Worm (Caenorhabditis elegans) whole organism, L4 larva: ENCODE results near the gene lin-66.

Experiments used
- D1046.2 ChIP-seq: fragments of 200-800 bp; sonication (Bioruptor generic); IDR thresholded peaks from 2 replicates; pipeline ENCODE4 v1.3.6; 2022; ENCODE audit warnings: missing genetic modification characterization, missing compliant biosample characterization
- F44E2.7 ChIP-seq: fragments of 200-800 bp; sonication (Bioruptor generic); IDR thresholded peaks from 2 replicates; pipeline ENCODE4 v2.1.2; 2022; ENCODE audit warnings: missing genetic modification characterization, missing compliant biosample characterization
- T26A8.4 ChIP-seq: fragments of 200-800 bp; sonication (Bioruptor generic); IDR thresholded peaks from 2 replicates; pipeline ENCODE4 v1.3.6; 2022; ENCODE audit warnings: missing genetic modification characterization, missing compliant biosample characterization
- Y5F2A.4 ChIP-seq: fragments of 200-800 bp; sonication (Bioruptor generic); optimal IDR thresholded peaks from 2 replicates; lab custom pipeline; 2018; ENCODE audit warnings: mild to moderate bottlenecking, missing genetic modification characterization, missing compliant biosample characterization
- ZK337.2 ChIP-seq: fragments of 200-800 bp; sonication (Bioruptor generic); IDR thresholded peaks from 2 replicates; pipeline ENCODE4 v1.3.6; 2022; ENCODE audit warnings: missing genetic modification reagents, missing genetic modification characterization, missing compliant biosample characterization
- ZK546.5 ChIP-seq, 2 experiments: sonication (generic microtip); optimal IDR thresholded peaks; 2 replicates each; lab custom pipeline; 2017; ENCODE audit warnings: missing biosample characterization in 2 of 2, missing genetic modification characterization in 2 of 2
- ama-1 ChIP-seq: fragments of 150-350 bp; optimal IDR thresholded peaks from 2 replicates; lab custom pipeline; 2014; ENCODE audit warnings: inconsistent platforms, mixed read lengths
- arid-1 ChIP-seq: fragments of 200-800 bp; sonication (Bioruptor generic); conservative IDR thresholded peaks from 2 replicates; pipeline ENCODE4 v1.3.6; 2022; ENCODE audit warnings: missing genetic modification reagents, missing genetic modification characterization, missing compliant biosample characterization
- attf-4 ChIP-seq: sonication (generic microtip); optimal IDR thresholded peaks from 3 replicates; lab custom pipeline; 2017; ENCODE audit warnings: missing biosample characterization, missing genetic modification characterization
- ceh-28 ChIP-seq: fragments of 150-350 bp; optimal IDR thresholded peaks from 2 replicates; lab custom pipeline; 2014; ENCODE audit warnings: missing biosample characterization, missing genetic modification reagents, missing genetic modification characterization
- ceh-44 ChIP-seq: fragments of 200-800 bp; sonication (Bioruptor generic); IDR thresholded peaks from 2 replicates; pipeline ENCODE4 v1.3.6; 2022; ENCODE audit warnings: missing genetic modification reagents, missing genetic modification characterization, missing compliant biosample characterization
- ceh-62 ChIP-seq: sonication (generic microtip); optimal IDR thresholded peaks from 2 replicates; lab custom pipeline; 2017; ENCODE audit warnings: missing biosample characterization, missing genetic modification characterization
- ceh-82 ChIP-seq: sonication (generic microtip); optimal IDR thresholded peaks from 2 replicates; lab custom pipeline; 2017; ENCODE audit warnings: missing biosample characterization, missing genetic modification characterization
- ces-1 ChIP-seq: fragments of 150-350 bp; sonication (generic microtip); optimal IDR thresholded peaks from 4 replicates; lab custom pipeline; 2014; ENCODE audit warnings: missing biosample characterization, missing genetic modification reagents, missing genetic modification characterization
- ctbp-1 ChIP-seq: fragments of 200-800 bp; sonication (Bioruptor generic); IDR thresholded peaks from 2 replicates; pipeline ENCODE4 v1.3.6; 2022; ENCODE audit warnings: missing genetic modification reagents, missing genetic modification characterization, missing compliant biosample characterization
- daf-12 ChIP-seq: fragments of 150-350 bp; optimal IDR thresholded peaks from 2 replicates; lab custom pipeline; 2014; ENCODE audit warnings: missing biosample characterization, missing genetic modification reagents, missing genetic modification characterization
- daf-19 ChIP-seq: fragments of 200-800 bp; sonication (Bioruptor generic); conservative IDR thresholded peaks from 2 replicates; pipeline ENCODE4 v1.3.6; 2022; ENCODE audit warnings: missing genetic modification characterization, missing compliant biosample characterization
- dmd-6 ChIP-seq: fragments of 200-800 bp; sonication (Bioruptor generic); IDR thresholded peaks from 2 replicates; pipeline ENCODE4 v1.3.6; 2022; ENCODE audit warnings: missing genetic modification reagents, missing genetic modification characterization, missing compliant biosample characterization
- dpl-1 ChIP-seq: fragments of 150-350 bp; optimal IDR thresholded peaks from 2 replicates; lab custom pipeline; 2014; ENCODE audit warnings: missing biosample characterization, missing genetic modification reagents, missing genetic modification characterization
- dve-1 ChIP-seq: sonication (generic microtip); optimal IDR thresholded peaks from 2 replicates; lab custom pipeline; 2017; ENCODE audit warnings: antibody characterized with exemption, mild to moderate bottlenecking, missing genetic modification characterization, missing compliant biosample characterization; ENCODE audit not compliant: insufficient read depth
- fos-1 ChIP-seq: fragments of 150-350 bp; optimal IDR thresholded peaks from 2 replicates; lab custom pipeline; 2014; ENCODE audit warnings: missing biosample characterization, missing genetic modification characterization
- hif-1 ChIP-seq, 2 experiments: sonication (generic microtip); optimal IDR thresholded peaks; 2 replicates each; lab custom pipeline; 2016 to 2017; ENCODE audit warnings: missing compliant biosample characterization in 2 of 2, missing genetic modification characterization in 2 of 2, missing genetic modification reagents in 2 of 2, missing genotype in 2 of 2, mild to moderate bottlenecking in 1 of 2
- hmg-1.1 ChIP-seq: fragments of 200-800 bp; sonication (Bioruptor generic); IDR thresholded peaks from 2 replicates; pipeline ENCODE4 v1.3.6; 2022; ENCODE audit warnings: missing genetic modification reagents, missing genetic modification characterization, missing compliant biosample characterization
- jun-1 ChIP-seq: fragments of 150-350 bp; optimal IDR thresholded peaks from 2 replicates; lab custom pipeline; 2014; ENCODE audit warnings: missing biosample characterization, missing genetic modification reagents, missing genetic modification characterization
- lin-1 ChIP-seq: fragments of 200-800 bp; sonication (Bioruptor generic); IDR thresholded peaks from 2 replicates; pipeline ENCODE4 v1.3.6; 2022; ENCODE audit warnings: missing genetic modification reagents, missing genetic modification characterization, missing compliant biosample characterization
- lin-15B ChIP-seq: fragments of 150-350 bp; sonication (generic microtip); optimal IDR thresholded peaks from 3 replicates; lab custom pipeline; 2014; ENCODE audit warnings: missing biosample characterization, missing genetic modification characterization
- lin-29 ChIP-seq: fragments of 200-800 bp; sonication (Bioruptor generic); IDR thresholded peaks from 2 replicates; pipeline ENCODE4 v1.3.6; 2022; ENCODE audit warnings: missing genetic modification reagents, missing genetic modification characterization, missing compliant biosample characterization
- lir-3 ChIP-seq: sonication (generic microtip); optimal IDR thresholded peaks from 2 replicates; lab custom pipeline; 2016; ENCODE audit warnings: mild to moderate bottlenecking, missing genetic modification characterization, missing compliant biosample characterization
- mdl-1 ChIP-seq, 2 experiments: fragments of 150-350 bp in 1 of 2; sonication (generic microtip) in 1 of 2; optimal IDR thresholded peaks; 2 replicates each; lab custom pipeline; 2014 to 2017; ENCODE audit warnings: missing biosample characterization in 2 of 2, missing genetic modification characterization in 2 of 2
- mdt-29 ChIP-seq: fragments of 200-800 bp; sonication (Bioruptor generic); IDR thresholded peaks from 2 replicates; pipeline ENCODE4 v1.3.6; 2022; ENCODE audit warnings: missing genetic modification reagents, missing genetic modification characterization, missing compliant biosample characterization
- mep-1 ChIP-seq: fragments of 150-350 bp; sonication (generic microtip); optimal IDR thresholded peaks from 3 replicates; lab custom pipeline; 2014; ENCODE audit warnings: missing biosample characterization, missing genetic modification characterization
- mes-2 ChIP-seq: sonication (generic microtip); optimal IDR thresholded peaks from 2 replicates; lab custom pipeline; 2016; ENCODE audit warnings: missing genotype, mild to moderate bottlenecking, missing genetic modification characterization, missing compliant biosample characterization; ENCODE audit not compliant: poor library complexity, severe bottlenecking
- mxl-2 ChIP-seq: fragments of 200-800 bp; sonication (Bioruptor generic); conservative IDR thresholded peaks from 2 replicates; pipeline ENCODE4 v1.3.6; 2022; ENCODE audit warnings: missing genetic modification reagents, missing genetic modification characterization, missing compliant biosample characterization
- mxl-3 ChIP-seq: fragments of 200-800 bp; sonication (Bioruptor generic); optimal IDR thresholded peaks from 2 replicates; lab custom pipeline; 2018; ENCODE audit warnings: mild to moderate bottlenecking, missing genetic modification characterization, missing compliant biosample characterization
- nhr-111 ChIP-seq: fragments of 200-800 bp; sonication (Bioruptor generic); optimal IDR thresholded peaks from 2 replicates; lab custom pipeline; 2018; ENCODE audit warnings: mild to moderate bottlenecking, missing genetic modification characterization, missing compliant biosample characterization
- nhr-25 ChIP-seq: sonication (generic microtip); optimal IDR thresholded peaks from 2 replicates; lab custom pipeline; 2017; ENCODE audit warnings: missing genetic modification characterization, mild to moderate bottlenecking, missing compliant biosample characterization, antibody characterized with exemption, moderate library complexity, borderline replicate concordance; ENCODE audit not compliant: insufficient read depth
- nhr-41 ChIP-seq: fragments of 200-800 bp; sonication (Bioruptor generic); IDR thresholded peaks from 2 replicates; pipeline ENCODE4 v1.3.6; 2022; ENCODE audit warnings: missing genetic modification reagents, missing genetic modification characterization, missing compliant biosample characterization
- nhr-6 ChIP-seq: fragments of 150-350 bp; optimal IDR thresholded peaks from 2 replicates; lab custom pipeline; 2014; ENCODE audit warnings: missing biosample characterization, missing genetic modification characterization
- nhr-76 ChIP-seq: fragments of 150-350 bp; optimal IDR thresholded peaks from 2 replicates; lab custom pipeline; 2014; ENCODE audit warnings: missing biosample characterization, missing genetic modification characterization
- nhr-77 ChIP-seq: fragments of 150-350 bp; optimal IDR thresholded peaks from 2 replicates; lab custom pipeline; 2014; ENCODE audit warnings: missing biosample characterization, missing genetic modification characterization
- pha-4 ChIP-seq, 2 experiments: fragments of 150-350 bp in 1 of 2; fragments of 200-800 bp in 1 of 2; sonication (Bioruptor generic) in 1 of 2; IDR thresholded peaks in 1 of 2; optimal IDR thresholded peaks in 1 of 2; 2 replicates each; pipeline versions ENCODE4 v1.3.6 to Lab custom; 2014 to 2022; ENCODE audit warnings: missing genetic modification characterization in 2 of 2, missing genetic modification reagents in 2 of 2, missing biosample characterization in 1 of 2, missing compliant biosample characterization in 1 of 2
- snpc-4 ChIP-seq: fragments of 150-350 bp; optimal IDR thresholded peaks from 2 replicates; lab custom pipeline; 2014; ENCODE audit warnings: missing biosample characterization, missing genetic modification characterization
- spr-1 ChIP-seq: sonication (generic microtip); optimal IDR thresholded peaks from 2 replicates; lab custom pipeline; 2016; ENCODE audit warnings: mild to moderate bottlenecking, missing genetic modification characterization, missing compliant biosample characterization
- spr-3 ChIP-seq: fragments of 200-800 bp; sonication (Bioruptor generic); optimal IDR thresholded peaks from 2 replicates; lab custom pipeline; 2018; ENCODE audit warnings: mild to moderate bottlenecking, missing genetic modification characterization, missing compliant biosample characterization
- tag-97 ChIP-seq: fragments of 200-800 bp; sonication (Bioruptor generic); IDR thresholded peaks from 2 replicates; pipeline ENCODE4 v1.3.6; 2022; ENCODE audit warnings: missing genetic modification characterization, missing compliant biosample characterization
- tra-1 ChIP-seq: fragments of 200-800 bp; sonication (Bioruptor generic); IDR thresholded peaks from 2 replicates; pipeline ENCODE4 v1.3.6; 2022; ENCODE audit warnings: missing genetic modification reagents, missing genetic modification characterization, missing compliant biosample characterization
- unc-130 ChIP-seq: sonication (generic microtip); optimal IDR thresholded peaks from 2 replicates; lab custom pipeline; 2016; ENCODE audit warnings: missing genetic modification reagents, missing genetic modification characterization, missing compliant biosample characterization
- zag-1 ChIP-seq: fragments of 150-350 bp; optimal IDR thresholded peaks from 2 replicates; lab custom pipeline; 2014; ENCODE audit warnings: missing biosample characterization, missing genetic modification characterization
- zfp-2 ChIP-seq: sonication (generic microtip); optimal IDR thresholded peaks from 2 replicates; lab custom pipeline; 2016; ENCODE audit warnings: mild to moderate bottlenecking, missing genetic modification characterization, missing compliant biosample characterization
- ztf-11 ChIP-seq: fragments of 150-350 bp; optimal IDR thresholded peaks from 2 replicates; lab custom pipeline; 2014; ENCODE audit warnings: missing biosample characterization, missing genetic modification characterization
- ztf-7 ChIP-seq: fragments of 150-350 bp; optimal IDR thresholded peaks from 2 replicates; lab custom pipeline; 2014; ENCODE audit warnings: missing biosample characterization, missing genetic modification characterization

The lin-66 gene

DNA sequence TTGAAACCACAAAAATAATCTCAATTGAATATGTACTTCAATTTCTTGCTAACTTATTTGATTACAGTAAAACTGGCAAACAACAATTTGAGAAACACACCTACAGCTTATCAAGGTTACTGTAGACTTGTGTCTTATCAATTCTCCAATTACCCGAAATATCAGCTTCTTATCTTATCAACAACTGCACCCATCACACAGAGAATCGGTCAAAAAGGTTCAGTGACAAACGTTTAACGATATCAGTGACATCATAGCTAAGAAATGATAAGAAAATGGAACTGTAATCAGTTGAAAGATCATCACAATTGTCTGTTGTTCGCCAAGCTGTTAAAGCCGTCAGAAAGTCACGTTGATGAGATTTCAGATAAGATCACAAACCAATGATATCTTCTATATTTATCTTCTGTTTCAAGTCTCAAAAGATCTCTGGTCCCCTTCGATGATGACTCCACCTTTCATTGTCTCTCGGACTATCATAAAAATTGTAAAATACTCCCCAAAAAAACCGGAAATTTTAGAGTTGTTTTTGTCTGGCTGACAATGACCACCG is 31.4 kb downstream of the lin-66 start (continued):
- TF ChIP-seq ctbp-1 (no peak), lir-3 (tag; lab: Kevin White, UChicago) (no peak), mxl-2 (GFP tag; lab: Robert Waterston, UW) (0 out of 2 replicates have a peak, but pooled peaks have one; percentile 45), spr-3 (no peak), hmg-1.1 (GFP tag; lab: Robert Waterston, UW) (no peak), pha-4 (GFP tag; IDR thresholded peaks at IDR 0.05; lab: Robert Waterston, UW) (peak; percentile 68; the same call in 1 of the 2 replicates), pha-4 (tag; optimal IDR thresholded peaks at IDR 0.05; lab: Kevin White, UChicago) (no peak), nhr-25 (tag; lab: Kevin White, UChicago) (peak; percentile 31), ces-1 (GFP tag; lab: Kevin White, UChicago) (no peak), nhr-76 (tag; lab: Kevin White, UChicago) (peak; percentile 9), snpc-4 (tag; lab: Kevin White, UChicago) (no peak), F44E2.7 (GFP tag; lab: Robert Waterston, UW) (no peak), ceh-62 (tag; lab: Kevin White, UChicago) (no peak), fos-1 (tag; lab: Kevin White, UChicago) (peak; percentile 26), nhr-111 (GFP tag; lab: Kevin White, UChicago) (no peak), tag-97 (GFP tag; lab: Robert Waterston, UW) (no peak), lin-29 (no peak), ztf-11 (tag; lab: Kevin White, UChicago) (no peak), T26A8.4 (GFP tag; lab: Robert Waterston, UW) (no peak), dve-1 (tag; lab: Kevin White, UChicago) (peak; percentile 99), ZK546.5 (tag; optimal IDR thresholded peaks at IDR 0.05; lab: Kevin White, UChicago) (no peak), arid-1 (GFP tag; lab: Robert Waterston, UW) (no peak), dpl-1 (GFP tag; lab: Kevin White, UChicago) (peak; percentile 20), daf-12 (tag; lab: Kevin White, UChicago) (no peak), spr-1 (no peak), ama-1 (lab: Kevin White, UChicago) (no peak), mdt-29 (GFP tag; lab: Robert Waterston, UW) (0 out of 2 replicates have a peak, but pooled peaks have one; percentile 34), mep-1 (tag; lab: Kevin White, UChicago) (peak; percentile 72), ceh-44 (GFP tag; lab: Robert Waterston, UW) (no peak), daf-19 (GFP tag; lab: Robert Waterston, UW) (no peak), Y5F2A.4 (GFP tag; lab: Kevin White, UChicago) (no peak), nhr-6 (tag; lab: Kevin White, UChicago) (peak; percentile 93), hif-1 (tag; optimal IDR thresholded peaks at IDR 0.05; lab: Kevin White, UChicago) (no peak), lin-15B (tag; lab: Kevin White, UChicago) (no peak), lin-1 (GFP tag; lab: Robert Waterston, UW) (peak; percentile 98), zfp-2 (tag; lab: Kevin White, UChicago) (no peak), nhr-41 (GFP tag; lab: Robert Waterston, UW) (peak; percentile 95; the same call in 1 of the 2 replicates), attf-4 (tag; lab: Kevin White, UChicago) (no peak), ceh-82 (tag; lab: Kevin White, UChicago) (no peak), dmd-6 (peak; percentile 100), D1046.2 (GFP tag; lab: Robert Waterston, UW) (no peak), tra-1 (GFP tag; lab: Robert Waterston, UW) (peak; percentile 99), mxl-3 (GFP tag; lab: Kevin White, UChicago) (peak; percentile 77), unc-130 (GFP tag; lab: Kevin White, UChicago) (no peak), mes-2 (tag; lab: Kevin White, UChicago) (no peak), ceh-28 (tag; lab: Kevin White, UChicago) (no peak), ztf-7 (peak; percentile 80), ZK337.2 (no peak), mdl-1 (tag; optimal IDR thresholded peaks at IDR 0.05; lab: Kevin White, UChicago) (peak in 1 of 2 experiments; percentile 91), zag-1 (tag; lab: Kevin White, UChicago) (no peak), nhr-77 (peak; percentile 99), jun-1 (peak; percentile 81)
